Fruit fly (Drosophila melanogaster): ENCODE results near the gene CG32982.

DNA sequence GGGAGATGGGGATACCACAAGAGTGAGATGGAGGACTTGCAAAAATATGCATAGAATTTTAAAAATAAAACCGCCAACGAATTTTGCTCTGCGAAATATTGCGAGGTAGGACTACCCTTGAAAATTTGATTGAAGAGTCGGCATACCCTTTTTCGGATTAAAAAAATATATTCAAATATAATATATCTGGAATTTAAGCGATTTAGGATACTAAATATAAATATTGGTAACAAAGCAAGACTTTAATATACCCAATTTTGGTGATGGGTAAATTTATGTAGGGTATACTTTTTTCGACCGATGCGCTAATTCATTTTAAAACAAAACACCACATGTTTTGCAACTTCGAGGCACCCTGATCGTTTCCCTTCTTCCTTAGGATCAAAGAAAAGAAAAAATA lies 23.9 kb downstream of the CG32982 start:
- no peak for TF ChIP-seq usp (GFP tag; optimal IDR thresholded peaks at IDR 0.05)
- TF ChIP-seq psq (GFP tag; optimal IDR thresholded peaks at IDR 0.05): no peak
- TF ChIP-seq h (GFP tag; optimal IDR thresholded peaks at IDR 0.05): no peak
- no peak for TF ChIP-seq tai (GFP tag; optimal IDR thresholded peaks at IDR 0.05)
- TF ChIP-seq CG9705 (GFP tag; optimal IDR thresholded peaks at IDR 0.05): no peak
- TF ChIP-seq Myc (optimal IDR thresholded peaks at IDR 0.05): no peak
- no peak for TF ChIP-seq sage (GFP tag; optimal IDR thresholded peaks at IDR 0.05)
- no peak for TF ChIP-seq br (GFP tag; optimal IDR thresholded peaks at IDR 0.05)

Measured in whole organism, wandering third instar larva.